Fruit fly (Drosophila melanogaster) whole organism, embryonic: ENCODE results near the gene Rad9.

ENCODE experiments used
- Atf-2 ChIP-seq: fragments of 200-800 bp; sonication (Bioruptor generic); optimal IDR thresholded peaks from 2 replicates; lab custom pipeline; 2016; ENCODE audit warnings: missing biosample characterization, missing genetic modification characterization
- B-H2 ChIP-seq: fragments of 200-800 bp; sonication (Bioruptor generic); optimal IDR thresholded peaks from 2 replicates; lab custom pipeline; 2018; ENCODE audit warnings: missing biosample characterization, mild to moderate bottlenecking, missing genetic modification characterization
- Bdp1 ChIP-seq: fragments of 200-800 bp; sonication (Bioruptor generic); optimal IDR thresholded peaks from 3 replicates; lab custom pipeline; 2016; ENCODE audit warnings: missing biosample characterization, missing genetic modification characterization
- Bgb ChIP-seq: fragments of 200-800 bp; sonication (Bioruptor generic); IDR thresholded peaks from 2 replicates; pipeline ENCODE4 v1.3.6; 2022; ENCODE audit warnings: missing biosample characterization, missing genetic modification characterization; ENCODE audit not compliant: partially characterized antibody
- BtbVII ChIP-seq: fragments of 200-800 bp; sonication (Bioruptor generic); optimal IDR thresholded peaks from 3 replicates; lab custom pipeline; 2017; ENCODE audit warnings: missing biosample characterization, mild to moderate bottlenecking, missing genetic modification characterization
- CG10267 ChIP-seq: fragments of 200-800 bp; sonication (Bioruptor generic); optimal IDR thresholded peaks from 2 replicates; lab custom pipeline; 2018; ENCODE audit warnings: missing biosample characterization, mild to moderate bottlenecking, missing genetic modification characterization, moderate library complexity
- CG11093 ChIP-seq: fragments of 200-800 bp; sonication (Bioruptor generic); IDR thresholded peaks from 3 replicates; pipeline ENCODE4 v1.3.6; 2022; ENCODE audit warnings: missing biosample characterization, missing genetic modification characterization
- CG11456 ChIP-seq: fragments of 200-800 bp; sonication (Bioruptor generic); IDR thresholded peaks from 3 replicates; pipeline ENCODE4 v1.3.6; 2022; ENCODE audit warnings: missing biosample characterization, missing genetic modification characterization
- CG12659 ChIP-seq: fragments of 200-800 bp; sonication (Bioruptor generic); optimal IDR thresholded peaks from 3 replicates; lab custom pipeline; 2017; ENCODE audit warnings: mild to moderate bottlenecking, missing biosample characterization, missing genetic modification reagents, missing genetic modification characterization
- CG13894 ChIP-seq: fragments of 200-800 bp; sonication (Bioruptor generic); optimal IDR thresholded peaks from 3 replicates; lab custom pipeline; 2018; ENCODE audit warnings: missing biosample characterization, mild to moderate bottlenecking, missing genetic modification characterization, moderate library complexity
- CG14710 ChIP-seq: fragments of 200-800 bp; sonication (Bioruptor generic); optimal IDR thresholded peaks from 3 replicates; lab custom pipeline; 2019; ENCODE audit warnings: missing biosample characterization, mild to moderate bottlenecking, missing genetic modification characterization, moderate library complexity
- CG1602 ChIP-seq: fragments of 200-800 bp; sonication (Bioruptor generic); optimal IDR thresholded peaks from 3 replicates; lab custom pipeline; 2016; ENCODE audit warnings: missing biosample characterization, missing genetic modification characterization
- CG17361 ChIP-seq: fragments of 200-800 bp; sonication (Bioruptor generic); IDR thresholded peaks from 3 replicates; pipeline ENCODE4 v1.3.6; 2022; ENCODE audit warnings: missing biosample characterization, missing genetic modification characterization
- CG17829 ChIP-seq: fragments of 200-800 bp; optimal IDR thresholded peaks from 2 replicates; lab custom pipeline; 2019; ENCODE audit warnings: missing biosample characterization, mild to moderate bottlenecking, missing genetic modification characterization, moderate library complexity
- CG2116 ChIP-seq: fragments of 200-800 bp; sonication (Bioruptor generic); optimal IDR thresholded peaks from 3 replicates; lab custom pipeline; 2018; ENCODE audit warnings: missing biosample characterization, mild to moderate bottlenecking, missing genetic modification characterization
- CG2199 ChIP-seq: fragments of 200-800 bp; sonication (Bioruptor generic); IDR thresholded peaks from 3 replicates; pipeline ENCODE4 v1.3.6; 2022; ENCODE audit warnings: missing biosample characterization, missing genetic modification characterization
- CG2712 ChIP-seq: fragments of 200-800 bp; optimal IDR thresholded peaks from 3 replicates; lab custom pipeline; 2019; ENCODE audit warnings: missing biosample characterization, mild to moderate bottlenecking, missing genetic modification characterization, moderate library complexity
- CG34224 ChIP-seq: fragments of 200-800 bp; sonication (Bioruptor generic); IDR thresholded peaks from 3 replicates; pipeline ENCODE4 v1.3.6; 2022; ENCODE audit warnings: missing biosample characterization, missing genetic modification characterization; ENCODE audit not compliant: partially characterized antibody
- CG3726 ChIP-seq: fragments of 200-800 bp; sonication (Bioruptor generic); IDR thresholded peaks from 3 replicates; pipeline ENCODE4, ENCODE4 v1.3.6; 2022; ENCODE audit warnings: missing biosample characterization, missing genetic modification characterization
- CG3838 ChIP-seq: fragments of 200-800 bp; sonication (Bioruptor generic); optimal IDR thresholded peaks from 3 replicates; lab custom pipeline; 2016; ENCODE audit warnings: missing biosample characterization, missing genetic modification characterization
- CG4854 ChIP-seq: fragments of 200-800 bp; sonication (Bioruptor generic); optimal IDR thresholded peaks from 2 replicates; lab custom pipeline; 2016; ENCODE audit warnings: missing biosample characterization, missing genetic modification characterization, inconsistent platforms
- CG6654 ChIP-seq: fragments of 200-800 bp; sonication (Bioruptor generic); optimal IDR thresholded peaks from 2 replicates; lab custom pipeline; 2017; ENCODE audit warnings: missing biosample characterization, mild to moderate bottlenecking, missing genetic modification characterization
- CG6689 ChIP-seq: fragments of 200-800 bp; sonication (Bioruptor generic); IDR thresholded peaks from 2 replicates; pipeline ENCODE4 v1.3.6; 2022; ENCODE audit warnings: missing biosample characterization, missing genetic modification characterization
- CG7357 ChIP-seq: fragments of 200-800 bp; sonication (Bioruptor generic); IDR thresholded peaks from 3 replicates; pipeline ENCODE4 v1.3.6; 2022; ENCODE audit warnings: missing biosample characterization, missing genetic modification characterization
- CG7745 ChIP-seq: fragments of 200-800 bp; sonication (Bioruptor generic); optimal IDR thresholded peaks from 2 replicates; lab custom pipeline; 2018; ENCODE audit warnings: missing biosample characterization, mild to moderate bottlenecking, missing genetic modification characterization, moderate library complexity
- CG8089 ChIP-seq: fragments of 200-800 bp; sonication (Bioruptor generic); optimal IDR thresholded peaks from 3 replicates; lab custom pipeline; 2016; ENCODE audit warnings: missing biosample characterization, missing genetic modification characterization
- CrebB ChIP-seq: fragments of 200-800 bp; sonication (Bioruptor generic); optimal IDR thresholded peaks from 3 replicates; lab custom pipeline; 2018; ENCODE audit warnings: missing biosample characterization, mild to moderate bottlenecking, missing genetic modification characterization
- Deaf1 ChIP-seq: fragments of 200-800 bp; optimal IDR thresholded peaks from 3 replicates; lab custom pipeline; 2019; ENCODE audit warnings: missing biosample characterization, mild to moderate bottlenecking, missing genetic modification characterization, moderate library complexity
- Fer1 ChIP-seq: fragments of 200-800 bp; sonication (Bioruptor generic); optimal IDR thresholded peaks from 2 replicates; lab custom pipeline; 2017; ENCODE audit warnings: missing biosample characterization, mild to moderate bottlenecking, missing genetic modification characterization
- GATAe ChIP-seq: fragments of 200-800 bp; sonication (Bioruptor generic); conservative IDR thresholded peaks from 2 replicates; pipeline ENCODE4 v1.3.6; 2022; ENCODE audit warnings: missing biosample characterization, missing genetic modification characterization
- HLH4C ChIP-seq: fragments of 200-800 bp; sonication (Bioruptor generic); IDR thresholded peaks from 3 replicates; pipeline ENCODE4 v1.3.6; 2022; ENCODE audit warnings: missing biosample characterization, missing genetic modification characterization; ENCODE audit not compliant: partially characterized antibody
- Lhr ChIP-seq: fragments of 200-800 bp; sonication (Bioruptor generic); optimal IDR thresholded peaks from 3 replicates; lab custom pipeline; 2017; ENCODE audit warnings: mild to moderate bottlenecking, missing biosample characterization, missing genetic modification reagents, missing genetic modification characterization
- Med ChIP-seq: fragments of 200-800 bp; sonication (Bioruptor generic); peaks from one replicate; lab custom pipeline; 2016; ENCODE audit warnings: missing biosample characterization, missing genetic modification characterization, mild to moderate bottlenecking, inconsistent platforms, moderate library complexity
- Pdp1 ChIP-seq, 2 experiments: fragments of 200-800 bp; sonication (Bioruptor generic); optimal IDR thresholded peaks; 3 replicates each; lab custom pipeline; 2016; ENCODE audit warnings: missing biosample characterization in 2 of 2, missing genetic modification characterization in 2 of 2, mild to moderate bottlenecking in 1 of 2, moderate library complexity in 1 of 2
- Sry-δ ChIP-seq: fragments of 200-800 bp; sonication (Bioruptor generic); optimal IDR thresholded peaks from 2 replicates; lab custom pipeline; 2016; ENCODE audit warnings: missing biosample characterization, missing genetic modification characterization
- amos ChIP-seq: fragments of 200-800 bp; sonication (Bioruptor generic); IDR thresholded peaks from 2 replicates; pipeline ENCODE4 v1.3.6; 2022; ENCODE audit warnings: missing biosample characterization, missing genetic modification characterization; ENCODE audit not compliant: partially characterized antibody
- aop ChIP-seq: fragments of 200-800 bp; sonication (Bioruptor generic); IDR thresholded peaks from 2 replicates; pipeline ENCODE4 v1.3.6; 2022; ENCODE audit warnings: missing biosample characterization, missing genetic modification characterization
- cato ChIP-seq: fragments of 200-800 bp; sonication (Bioruptor generic); optimal IDR thresholded peaks from 2 replicates; lab custom pipeline; 2016; ENCODE audit warnings: missing biosample characterization, missing genetic modification characterization, borderline replicate concordance
- chinmo ChIP-seq: fragments of 200-800 bp; sonication (Bioruptor generic); IDR thresholded peaks from 4 replicates; pipeline ENCODE4 v1.3.6; 2022; ENCODE audit warnings: missing biosample characterization, missing genetic modification characterization; ENCODE audit not compliant: partially characterized antibody
- dmrt11E ChIP-seq: fragments of 200-800 bp; sonication (Bioruptor generic); optimal IDR thresholded peaks from 3 replicates; lab custom pipeline; 2018; ENCODE audit warnings: missing biosample characterization, mild to moderate bottlenecking, missing genetic modification characterization, moderate library complexity
- exex ChIP-seq: fragments of 200-800 bp; sonication (Bioruptor generic); optimal IDR thresholded peaks from 4 replicates; lab custom pipeline; 2018; ENCODE audit warnings: missing biosample characterization, mild to moderate bottlenecking, missing genetic modification characterization, moderate library complexity
- eyg ChIP-seq: fragments of 200-800 bp; sonication (Bioruptor generic); optimal IDR thresholded peaks from 3 replicates; lab custom pipeline; 2016; ENCODE audit warnings: missing biosample characterization, missing genetic modification characterization
- gem ChIP-seq: fragments of 200-800 bp; sonication (Bioruptor generic); optimal IDR thresholded peaks from 2 replicates; lab custom pipeline; 2019; ENCODE audit warnings: missing biosample characterization, mild to moderate bottlenecking, missing genetic modification characterization, moderate library complexity
- maf-S ChIP-seq: fragments of 200-800 bp; sonication (Bioruptor generic); optimal IDR thresholded peaks from 2 replicates; lab custom pipeline; 2016; ENCODE audit warnings: missing biosample characterization, missing genetic modification characterization
- salm ChIP-seq: fragments of 200-800 bp; sonication (Bioruptor generic); optimal IDR thresholded peaks from 2 replicates; lab custom pipeline; 2018; ENCODE audit warnings: missing biosample characterization, mild to moderate bottlenecking, missing genetic modification characterization
- ttk ChIP-seq: fragments of 200-800 bp; sonication (Bioruptor generic); IDR thresholded peaks from 2 replicates; pipeline ENCODE4 v2.1.2; 2022; ENCODE audit warnings: missing biosample characterization, missing genetic modification characterization
- unc-4 ChIP-seq: fragments of 200-800 bp; sonication (Bioruptor generic); IDR thresholded peaks from 2 replicates; pipeline ENCODE4 v1.3.6; 2022; ENCODE audit warnings: missing biosample characterization, missing genetic modification characterization; ENCODE audit not compliant: partially characterized antibody
- vnd ChIP-seq: fragments of 200-800 bp; sonication (Bioruptor generic); IDR thresholded peaks from 3 replicates; pipeline ENCODE4 v1.3.6; 2022; ENCODE audit warnings: missing biosample characterization, missing genetic modification characterization; ENCODE audit not compliant: partially characterized antibody
- vvl ChIP-seq: fragments of 200-800 bp; sonication (Bioruptor generic); IDR thresholded peaks from 2 replicates; pipeline ENCODE4 v1.3.6; 2022; ENCODE audit warnings: missing biosample characterization, missing genetic modification characterization
- zf30C ChIP-seq: fragments of 200-800 bp; sonication (Bioruptor generic); optimal IDR thresholded peaks from 3 replicates; lab custom pipeline; 2018; ENCODE audit warnings: missing biosample characterization, mild to moderate bottlenecking, missing genetic modification characterization
- zfh1 ChIP-seq: fragments of 200-800 bp; sonication (Bioruptor generic); IDR thresholded peaks from 3 replicates; pipeline ENCODE4 v1.3.6; 2022; ENCODE audit warnings: missing biosample characterization, missing genetic modification characterization

Rad9 gene

DNA sequence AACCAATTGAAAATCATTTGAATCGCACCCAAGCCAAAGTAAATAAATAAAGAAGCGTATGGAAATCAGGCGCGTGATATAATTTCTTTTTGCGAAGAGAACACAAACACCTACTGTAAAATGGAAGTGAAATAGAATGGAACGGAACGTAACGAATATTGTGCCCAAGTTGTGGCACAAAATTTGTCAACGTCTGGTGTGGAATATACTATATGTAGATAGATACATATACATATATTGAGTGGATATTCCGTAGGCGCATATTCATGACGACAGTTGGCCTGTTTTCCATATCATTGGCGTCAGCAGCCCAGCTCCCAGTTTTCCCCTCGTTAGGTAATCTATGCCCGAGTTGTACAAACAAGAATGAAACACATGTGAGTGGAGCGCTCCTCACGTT, 40.2 kb downstream of the Rad9 start (continued):
- TF ChIP-seq CG7357 = no peak
- no peak for TF ChIP-seq zf30C (GFP tag; lab: Kevin White, UChicago)
- TF ChIP-seq exex = no peak
- TF ChIP-seq zfh1 (GFP tag; lab: Robert Waterston, UW) = no peak
- no peak for TF ChIP-seq CG13894 (tag; lab: Kevin White, UChicago)
- no peak for TF ChIP-seq CG3726 (GFP tag; lab: Robert Waterston, UW)
- peak; percentile 50; the same call in 1 of the 2 replicates for TF ChIP-seq vvl
- no peak for TF ChIP-seq Lhr (GFP tag; lab: Kevin White, UChicago)
- no peak for TF ChIP-seq ttk
- no peak for TF ChIP-seq CG11456 (GFP tag; lab: Robert Waterston, UW)
- no peak for TF ChIP-seq CG17829 (tag; lab: Kevin White, UChicago)
- no peak for TF ChIP-seq eyg (GFP tag; lab: Kevin White, UChicago)
- TF ChIP-seq salm (tag; lab: Kevin White, UChicago) = no peak
- TF ChIP-seq Med (GFP tag; lab: Kevin White, UChicago) = peak; percentile 56
- TF ChIP-seq CG17361 (GFP tag; lab: Robert Waterston, UW) = no peak
- TF ChIP-seq Pdp1 (GFP tag; optimal IDR thresholded peaks at IDR 0.05; lab: Kevin White, UChicago) = peak in 1 of 2 experiments; percentile 57
- TF ChIP-seq CG3838 = no peak
- TF ChIP-seq CG11093 (GFP tag; lab: Robert Waterston, UW) = no peak
- TF ChIP-seq CG8089 (GFP tag; lab: Kevin White, UChicago) = no peak
- 0 out of 4 replicates have a peak, but pooled peaks have one; percentile 44 for TF ChIP-seq chinmo (GFP tag; lab: Robert Waterston, UW)
- no peak for TF ChIP-seq CG4854 (GFP tag; lab: Kevin White, UChicago)
- TF ChIP-seq dmrt11E (tag; lab: Kevin White, UChicago) = no peak
- no peak for TF ChIP-seq CG7745 (tag; lab: Kevin White, UChicago)
- TF ChIP-seq BtbVII (GFP tag; lab: Kevin White, UChicago) = no peak
- TF ChIP-seq CrebB (tag; lab: Kevin White, UChicago) = no peak
- no peak for TF ChIP-seq Atf-2 (GFP tag; lab: Kevin White, UChicago)
- no peak for TF ChIP-seq aop

DNA sequence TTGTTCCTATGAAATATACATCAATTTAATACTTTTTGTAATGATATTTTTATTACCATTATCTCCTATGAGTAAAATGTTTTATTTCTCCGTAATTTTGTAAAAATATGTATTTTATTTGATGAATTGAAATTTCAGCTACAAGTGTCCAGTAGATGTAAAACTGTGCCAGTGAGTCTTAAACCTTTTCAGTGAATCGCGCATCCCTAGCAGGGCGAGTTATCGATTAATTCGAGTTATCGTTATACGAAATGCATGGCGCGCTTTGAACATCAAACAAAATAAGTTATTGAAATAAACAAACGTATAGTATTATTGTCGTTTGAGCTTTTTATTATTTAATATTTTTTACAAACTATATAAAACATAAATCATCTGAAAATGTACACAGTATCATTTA, 44.0 kb downstream of the Rad9 start:
- TF ChIP-seq Sry-δ (GFP tag; lab: Kevin White, UChicago) (peak; percentile 88), CG2199 (GFP tag; lab: Robert Waterston, UW) (0 out of 3 replicates have a peak, but pooled peaks have one; percentile 41), CG10267 (tag; lab: Kevin White, UChicago) (peak; percentile 25), Fer1 (GFP tag; lab: Kevin White, UChicago) (peak; percentile 23), maf-S (GFP tag; lab: Kevin White, UChicago) (no peak), B-H2 (peak; percentile 9), HLH4C (GFP tag; lab: Robert Waterston, UW) (peak; percentile 78), Deaf1 (no peak), gem (tag; lab: Kevin White, UChicago) (no peak), CG6654 (GFP tag; lab: Kevin White, UChicago) (peak; percentile 100), CG1602 (GFP tag; lab: Kevin White, UChicago) (no peak), CG34224 (GFP tag; lab: Robert Waterston, UW) (peak; percentile 75), cato (GFP tag; lab: Kevin White, UChicago) (no peak), CG12659 (peak; percentile 27), CG14710 (tag; lab: Kevin White, UChicago) (peak; percentile 41), CG6689 (no peak), CG2712 (peak; percentile 24), CG2116 (GFP tag; lab: Kevin White, UChicago) (peak; percentile 42), amos (GFP tag; lab: Robert Waterston, UW) (peak; percentile 75; the same call in 1 of the 2 replicates), vnd (GFP tag; lab: Robert Waterston, UW) (peak; percentile 41; the same call in 2 of the 3 replicates), Bgb (GFP tag; lab: Robert Waterston, UW) (peak; percentile 83), GATAe (GFP tag; lab: Robert Waterston, UW) (no peak), Bdp1 (GFP tag; lab: Kevin White, UChicago) (no peak), unc-4 (GFP tag; lab: Robert Waterston, UW) (peak; percentile 68)
